Worm (Caenorhabditis elegans): Measurements from ENCODE around the gene cyp-13A5.

cyp-13A5 gene

DNA sequence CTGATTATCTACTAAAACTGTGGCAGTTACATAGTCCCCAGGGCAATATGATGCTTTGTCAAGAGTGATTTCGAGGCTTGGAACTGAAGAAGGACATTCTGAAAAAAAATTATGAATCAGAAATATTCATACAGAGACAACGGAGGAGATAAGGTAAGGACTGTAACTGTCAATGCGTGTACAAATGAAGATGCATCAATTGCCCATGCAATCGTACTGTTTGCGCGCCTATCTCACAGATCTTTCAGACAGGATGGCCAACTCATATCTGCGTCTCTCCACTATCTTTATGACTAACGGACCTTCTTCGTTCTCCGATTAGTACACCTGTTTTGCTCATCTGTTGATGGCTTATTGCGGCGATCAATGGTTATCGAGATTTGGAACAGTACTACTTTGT, 40.2 kb upstream of the cyp-13A5 start, which contains the start of gene ZK938.11:
Gene ZK938.11, minus strand, starts transcription at position 101 of the 400 bp plus-strand sequence.
- TF ChIP-seq hmg-1.1 (GFP tag; IDR thresholded peaks at IDR 0.05) (no peak), F26F4.8 (GFP tag; conservative IDR thresholded peaks at IDR 0.05) (no peak), Y5F2A.4 (GFP tag; optimal IDR thresholded peaks at IDR 0.05) (no peak), lin-13 (GFP tag; optimal IDR thresholded peaks at IDR 0.05) (no peak), lin-39 (tag; optimal IDR thresholded peaks at IDR 0.05) (no peak), mep-1 (tag; optimal IDR thresholded peaks at IDR 0.05) (no peak), F37D6.2 (tag; optimal IDR thresholded peaks at IDR 0.05) (no peak)

DNA sequence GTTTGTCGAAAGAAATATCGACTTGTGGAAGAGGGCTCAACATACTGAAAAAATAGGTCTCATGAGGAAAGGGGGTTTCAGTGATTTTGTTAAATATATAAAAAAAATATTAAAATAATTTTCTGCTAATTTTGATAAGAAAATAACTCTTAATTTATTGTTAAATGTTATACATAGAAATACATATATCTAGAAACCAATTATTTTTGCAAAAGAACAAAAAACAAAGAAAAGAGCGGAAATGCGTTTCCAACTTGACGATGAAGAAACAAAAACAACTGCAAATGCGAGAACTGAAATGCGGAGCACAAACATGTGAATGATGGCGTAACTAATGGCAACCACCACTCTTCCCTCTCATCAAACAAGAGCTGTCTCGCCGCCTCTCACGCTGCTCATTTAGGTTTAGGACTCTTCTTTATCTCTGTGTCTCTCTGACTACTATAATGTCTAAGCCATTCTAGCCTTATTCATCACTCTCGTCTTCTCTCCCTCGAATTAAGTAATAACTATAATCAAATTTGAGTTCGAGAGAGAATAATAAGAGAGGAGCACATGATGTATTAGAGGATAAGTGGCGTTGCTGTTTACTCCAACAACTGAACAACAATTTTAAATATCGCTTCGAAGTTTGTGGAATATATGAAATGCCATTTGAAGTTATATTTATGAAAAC, 38.2 kb upstream of the cyp-13A5 start, which contains the start of gene arrd-4:
Gene arrd-4, minus strand, starts transcription at position 51 of the 676 bp plus-strand sequence.
- TF ChIP-seq dpl-1 (GFP tag; optimal IDR thresholded peaks at IDR 0.05): no peak
- no peak for TF ChIP-seq lin-39 (tag; optimal IDR thresholded peaks at IDR 0.05)
- no peak for TF ChIP-seq lim-7 (GFP tag; IDR thresholded peaks at IDR 0.05)
- peak; percentile 66 for TF ChIP-seq nhr-11 (tag; optimal IDR thresholded peaks at IDR 0.05)

DNA sequence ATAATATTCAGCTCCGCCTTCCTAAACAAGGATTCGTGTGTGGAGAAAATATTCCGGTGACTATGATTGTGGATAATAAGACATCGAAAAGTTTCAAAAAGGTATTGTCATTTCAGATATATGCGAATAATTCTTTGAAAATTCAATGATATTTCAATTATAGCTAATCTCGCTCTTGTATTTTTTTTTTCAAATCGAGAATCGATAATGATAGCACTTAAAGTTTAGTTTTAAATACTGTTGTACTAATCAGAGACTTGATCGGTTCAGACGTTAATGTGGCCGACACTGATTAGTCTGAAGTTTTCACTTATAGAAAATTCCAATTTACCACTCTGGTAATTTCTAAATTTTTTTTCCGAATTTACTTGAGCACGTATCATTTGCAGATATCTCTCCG, 35.8 kb upstream of the cyp-13A5 start:
- TF ChIP-seq unc-62 (GFP tag; optimal IDR thresholded peaks at IDR 0.05 in 1 of 2): peak in 1 of 2 experiments; percentile 93
- no peak for TF ChIP-seq unc-62 (tag; optimal IDR thresholded peaks at IDR 0.05)
- no peak for TF ChIP-seq daf-8 (GFP tag; IDR thresholded peaks at IDR 0.05)

DNA sequence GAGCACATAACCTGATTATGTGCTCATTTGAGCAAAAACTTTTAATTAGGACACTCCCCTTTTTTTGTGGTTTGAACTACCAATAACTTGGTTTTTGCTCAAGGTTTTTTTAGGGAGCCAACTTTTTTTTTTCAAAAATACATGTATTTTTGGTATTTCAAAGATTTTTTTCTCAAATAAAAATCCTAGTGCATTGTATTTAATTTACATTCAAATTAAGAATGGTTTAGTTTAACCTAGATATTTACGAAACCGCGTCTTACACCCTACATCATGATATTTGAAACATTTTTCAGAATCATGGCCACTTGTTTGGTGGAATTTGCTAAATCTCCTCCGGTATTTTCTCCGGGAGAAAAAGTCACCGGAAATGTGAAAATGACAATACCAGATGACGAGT, 34.8 kb upstream of the cyp-13A5 start, which contains the start of gene arrd-5:
Gene arrd-5, plus strand, starts transcription at position 301 of the 400 bp plus-strand sequence.
- TF ChIP-seq snpc-4 (tag; optimal IDR thresholded peaks at IDR 0.05): no peak
- peak in 1 of 2 experiments; percentile 18 for TF ChIP-seq unc-62 (GFP tag; optimal IDR thresholded peaks at IDR 0.05 in 1 of 2)
- no peak for TF ChIP-seq unc-62 (tag; optimal IDR thresholded peaks at IDR 0.05)

DNA sequence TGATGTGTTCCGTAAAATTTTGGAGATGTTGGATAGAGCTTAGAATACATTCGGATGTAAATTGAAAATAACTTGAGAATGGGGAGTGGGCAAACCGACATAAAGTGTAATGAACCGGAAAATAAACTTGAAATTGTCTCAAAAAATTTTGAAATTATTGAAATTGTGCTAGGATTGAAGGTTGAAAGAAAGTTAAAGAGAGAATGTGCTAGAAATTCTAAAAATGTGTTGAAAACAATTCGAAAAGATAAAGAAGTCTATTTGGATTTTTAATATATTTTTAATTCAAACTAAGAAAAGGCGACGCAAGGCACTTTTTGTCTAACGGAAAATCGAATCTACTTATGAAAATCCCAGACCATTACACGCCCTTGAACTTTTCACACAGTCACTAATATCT, 33.7 kb upstream of the cyp-13A5 start, which contains the start of gene ZK938.3:
Gene ZK938.3, minus strand, starts transcription at position 101 of the 400 bp plus-strand sequence.
- TF ChIP-seq aly-2 (tag; optimal IDR thresholded peaks at IDR 0.05): no peak
- peak in 1 of 2 experiments; percentile 26 for TF ChIP-seq unc-62 (GFP tag; optimal IDR thresholded peaks at IDR 0.05 in 1 of 2)
- TF ChIP-seq unc-62 (tag; optimal IDR thresholded peaks at IDR 0.05): no peak

DNA sequence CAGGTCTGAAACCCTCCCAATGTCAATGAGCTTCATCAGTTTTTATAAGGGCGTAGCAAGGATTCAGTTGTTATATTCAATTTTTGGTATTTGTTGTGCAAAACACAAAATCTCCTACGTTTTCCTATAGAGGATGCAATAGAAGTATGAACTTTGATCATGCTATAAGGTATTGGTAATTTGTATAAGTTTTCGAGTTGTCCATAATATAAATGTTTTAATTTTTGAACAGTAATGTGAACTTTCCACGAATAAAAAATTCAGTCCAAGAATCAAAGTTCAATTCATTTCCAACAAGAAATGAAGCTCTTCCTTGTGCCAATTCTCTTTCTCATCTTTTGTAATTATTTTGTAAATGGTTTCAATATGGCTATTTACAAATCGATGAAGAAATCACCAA, 30.9 kb upstream of the cyp-13A5 start, which contains the start of gene ZK938.12:
Gene ZK938.12, plus strand, starts transcription at position 301 of the 400 bp plus-strand sequence.
- no peak for TF ChIP-seq skn-1 (tag; optimal IDR thresholded peaks at IDR 0.05)
- TF ChIP-seq nhr-48 (tag; optimal IDR thresholded peaks at IDR 0.05): no peak
- TF ChIP-seq fkh-10 (GFP tag; optimal IDR thresholded peaks at IDR 0.05): no peak
- TF ChIP-seq ceh-20 (GFP tag; IDR thresholded peaks at IDR 0.05): no peak
- no peak for TF ChIP-seq dmd-6 (GFP tag; IDR thresholded peaks at IDR 0.05)
- TF ChIP-seq sdz-12 (GFP tag; optimal IDR thresholded peaks at IDR 0.05): no peak
- TF ChIP-seq fos-1 (tag; optimal IDR thresholded peaks at IDR 0.05): no peak
- no peak for TF ChIP-seq aly-2 (tag; optimal IDR thresholded peaks at IDR 0.05)
- TF ChIP-seq F44E2.7 (GFP tag; IDR thresholded peaks at IDR 0.05): no peak

DNA sequence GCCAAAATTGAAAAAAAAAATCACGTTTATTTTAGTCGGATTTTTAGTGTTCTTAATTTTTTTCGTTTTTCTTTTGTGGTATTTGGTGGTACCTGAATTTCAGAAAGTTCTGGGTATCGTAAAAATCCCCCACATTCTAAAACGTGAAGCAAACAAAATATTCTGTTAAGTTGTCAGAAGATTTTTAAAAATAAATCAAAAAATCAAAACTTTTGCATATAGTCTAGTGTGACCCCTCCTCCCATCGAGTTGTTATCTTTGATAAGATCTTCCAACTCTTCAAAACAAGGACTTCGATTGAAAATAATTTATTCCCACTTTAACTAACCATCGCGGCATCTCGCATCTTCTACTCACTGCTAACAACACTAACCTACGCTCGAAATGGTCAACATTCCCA, 28.9 kb upstream of the cyp-13A5 start, which contains the start of gene ZK938.1:
Gene ZK938.1, plus strand, starts transcription at position 301 of the 400 bp plus-strand sequence.
- TF ChIP-seq mxl-2 (GFP tag; conservative IDR thresholded peaks at IDR 0.05) (no peak), cey-2 (tag; optimal IDR thresholded peaks at IDR 0.05; ENCODE audit: borderline replicate concordance, insufficient read depth) (no peak), ceh-44 (GFP tag; IDR thresholded peaks at IDR 0.05) (no peak)

DNA sequence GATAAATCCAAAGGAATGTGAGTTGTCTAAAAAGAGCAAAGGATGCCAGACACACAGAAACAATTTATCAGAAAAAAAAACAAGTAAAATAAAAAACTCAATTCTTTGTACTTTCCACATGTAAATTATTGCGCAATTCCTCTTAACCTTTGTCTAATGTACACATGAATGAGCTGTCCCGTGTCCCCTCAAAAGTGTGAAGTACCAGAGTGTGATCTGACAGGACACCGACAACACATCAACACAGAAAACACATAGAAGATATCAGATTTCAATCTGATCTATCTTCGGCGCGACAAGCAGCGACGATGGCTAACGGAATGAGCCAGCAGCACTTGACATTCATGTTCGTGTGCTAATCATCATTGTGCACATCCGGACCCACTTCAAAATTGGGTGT, 28.3 kb upstream of the cyp-13A5 start:
- TF ChIP-seq lin-13 (GFP tag; optimal IDR thresholded peaks at IDR 0.05): no peak
- no peak for TF ChIP-seq Y105C5A.15 (GFP tag; IDR thresholded peaks at IDR 0.05)
- no peak for TF ChIP-seq dmd-6 (GFP tag; IDR thresholded peaks at IDR 0.05)
- no peak for TF ChIP-seq pqm-1 (tag; optimal IDR thresholded peaks at IDR 0.05)
- TF ChIP-seq mxl-3 (GFP tag; optimal IDR thresholded peaks at IDR 0.05): no peak
- TF ChIP-seq nhr-237 (tag; optimal IDR thresholded peaks at IDR 0.05): no peak
- TF ChIP-seq D1046.2 (GFP tag; IDR thresholded peaks at IDR 0.05): no peak

Measured in whole organism, L4 larva.